Worm (Caenorhabditis elegans): ENCODE results near the gene mrp-6.

DNA sequence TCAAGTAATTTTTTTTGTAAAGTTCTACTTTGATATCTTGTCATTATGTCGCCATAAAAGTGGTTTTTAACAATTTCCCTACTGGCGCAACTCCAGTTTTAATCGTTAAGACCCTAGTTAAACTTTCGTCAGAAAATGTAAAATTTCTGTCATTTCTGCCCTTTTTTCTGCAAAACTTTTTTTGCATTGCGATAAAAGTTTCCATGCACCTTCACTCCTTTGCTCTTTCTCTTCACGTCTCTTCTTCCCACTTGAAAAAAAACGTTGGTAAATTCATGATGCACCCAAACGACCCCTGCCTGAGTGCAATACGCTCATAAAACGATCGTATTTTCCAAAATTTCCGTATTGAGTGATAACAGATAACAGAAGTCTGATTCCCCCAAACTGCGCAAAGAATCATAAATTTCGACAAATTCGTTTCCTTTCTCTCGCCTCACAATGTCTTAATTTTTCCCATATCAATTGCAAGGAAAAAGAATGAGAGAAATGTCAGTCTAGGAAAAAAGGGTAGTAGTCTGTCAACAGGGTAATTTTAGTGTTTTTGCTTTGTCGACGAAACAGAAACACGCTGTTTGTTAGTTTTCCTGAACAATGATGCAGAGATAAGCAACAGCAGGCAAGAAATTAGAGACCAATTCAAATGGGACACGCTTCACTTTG lies 45.7 kb downstream of the mrp-6 start:
- TF ChIP-seq pha-4 (tag; optimal IDR thresholded peaks at IDR 0.05) (no peak), ceh-79 (tag; optimal IDR thresholded peaks at IDR 0.05) (no peak), madf-6 (GFP tag; IDR thresholded peaks at IDR 0.05) (no peak), unc-130 (GFP tag; optimal IDR thresholded peaks at IDR 0.05) (no peak), attf-3 (GFP tag; conservative IDR thresholded peaks at IDR 0.05) (no peak), ceh-40 (GFP tag; IDR thresholded peaks at IDR 0.05) (no peak), snpc-4 (GFP tag; optimal IDR thresholded peaks at IDR 0.05) (no peak), snpc-4 (tag; optimal IDR thresholded peaks at IDR 0.05) (no peak)
